Worm (Caenorhabditis elegans) whole organism, young adult: ENCODE results near the gene R02E4.3.

Experiments
- B0035.1 ChIP-seq: sonication (generic microtip); optimal IDR thresholded peaks from 2 replicates; lab custom pipeline; 2016; ENCODE audit warnings: missing genetic modification characterization, mild to moderate bottlenecking, missing compliant biosample characterization, missing genotype, missing genetic modification reagents
- B0336.3 ChIP-seq: fragments of 200-800 bp; sonication (Bioruptor generic); IDR thresholded peaks from 2 replicates; pipeline ENCODE4 v1.3.6; 2022; ENCODE audit warnings: missing genetic modification characterization, missing compliant biosample characterization
- F10E7.11 ChIP-seq: sonication (generic microtip); optimal IDR thresholded peaks from 2 replicates; lab custom pipeline; 2017; ENCODE audit warnings: mild to moderate bottlenecking, missing genetic modification characterization, moderate library complexity, missing compliant biosample characterization
- F22D6.2 ChIP-seq: sonication (generic microtip); optimal IDR thresholded peaks from 2 replicates; lab custom pipeline; 2016; ENCODE audit warnings: mild to moderate bottlenecking, missing genetic modification characterization, missing compliant biosample characterization
- F23B12.7 ChIP-seq: sonication (generic microtip); optimal IDR thresholded peaks from 2 replicates; lab custom pipeline; 2017; ENCODE audit warnings: missing genetic modification characterization, mild to moderate bottlenecking, missing compliant biosample characterization, antibody characterized with exemption, moderate library complexity; ENCODE audit not compliant: insufficient read depth
- Y67H2A.10 ChIP-seq: fragments of 200-800 bp; sonication (Bioruptor generic); conservative IDR thresholded peaks from 2 replicates; pipeline ENCODE4 v1.3.6; 2022; ENCODE audit warnings: missing genetic modification reagents, missing genetic modification characterization, missing compliant biosample characterization
- Y79H2A.3 ChIP-seq: fragments of 200-800 bp; sonication (Bioruptor generic); conservative IDR thresholded peaks from 2 replicates; pipeline ENCODE4 v1.3.6; 2022; ENCODE audit warnings: missing genetic modification reagents, missing genetic modification characterization, missing compliant biosample characterization
- ZK185.1 ChIP-seq: sonication (generic microtip); optimal IDR thresholded peaks from 2 replicates; lab custom pipeline; 2016; ENCODE audit warnings: mild to moderate bottlenecking, missing genetic modification characterization, missing compliant biosample characterization; ENCODE audit not compliant: poor library complexity, severe bottlenecking
- ama-1 ChIP-seq, 3 experiments: fragments of 150-350 bp in 1 of 3; sonication (generic microtip) in 2 of 3; optimal IDR thresholded peaks; 2 replicates each; lab custom pipeline; 2014 to 2018; ENCODE audit warnings: missing biosample characterization in 2 of 3, missing genetic modification characterization in 2 of 3, missing genetic modification reagents in 2 of 3
- aptf-3 ChIP-seq: fragments of 200-800 bp; sonication (Bioruptor generic); IDR thresholded peaks from 2 replicates; pipeline ENCODE4 v1.3.6; 2022; ENCODE audit warnings: missing genetic modification characterization, missing compliant biosample characterization
- athp-1 ChIP-seq: sonication (generic microtip); optimal IDR thresholded peaks from 2 replicates; lab custom pipeline; 2017; ENCODE audit warnings: mild to moderate bottlenecking, missing genetic modification characterization, missing compliant biosample characterization
- ceh-40 ChIP-seq: fragments of 200-800 bp; sonication (Bioruptor generic); IDR thresholded peaks from 2 replicates; pipeline ENCODE4 v1.3.6; 2022; ENCODE audit warnings: missing genetic modification characterization, missing compliant biosample characterization
- chd-7 ChIP-seq: sonication (generic microtip); optimal IDR thresholded peaks from 2 replicates; lab custom pipeline; 2016; ENCODE audit warnings: mild to moderate bottlenecking, missing genetic modification characterization, moderate library complexity, missing compliant biosample characterization
- dpl-1 ChIP-seq: fragments of 150-350 bp; optimal IDR thresholded peaks from 2 replicates; lab custom pipeline; 2014; ENCODE audit warnings: missing biosample characterization, missing genetic modification reagents, missing genetic modification characterization
- efl-1 ChIP-seq: fragments of 150-350 bp; optimal IDR thresholded peaks from 2 replicates; lab custom pipeline; 2014; ENCODE audit warnings: missing biosample characterization, missing genetic modification reagents, missing genetic modification characterization
- egl-18 ChIP-seq: fragments of 200-800 bp; sonication (Bioruptor generic); IDR thresholded peaks from 2 replicates; pipeline ENCODE4 v1.3.6; 2022; ENCODE audit warnings: missing genetic modification reagents, missing genetic modification characterization, missing compliant biosample characterization
- ets-4 ChIP-seq: fragments of 200-800 bp; sonication (Bioruptor generic); optimal IDR thresholded peaks from 2 replicates; lab custom pipeline; 2018; ENCODE audit warnings: mild to moderate bottlenecking, missing genetic modification characterization, missing compliant biosample characterization
- fkh-3 ChIP-seq: sonication (generic microtip); optimal IDR thresholded peaks from 2 replicates; lab custom pipeline; 2016; ENCODE audit warnings: mild to moderate bottlenecking, missing genetic modification characterization, missing compliant biosample characterization
- hlh-26 ChIP-seq: fragments of 200-800 bp; sonication (Bioruptor generic); conservative IDR thresholded peaks from 2 replicates; pipeline ENCODE4 v1.3.6; 2022; ENCODE audit warnings: missing genetic modification reagents, missing genetic modification characterization, missing compliant biosample characterization
- hmg-20 ChIP-seq: fragments of 200-800 bp; sonication (Bioruptor generic); IDR thresholded peaks from 2 replicates; pipeline ENCODE4 v1.3.6; 2022; ENCODE audit warnings: missing genetic modification reagents, missing genetic modification characterization, missing compliant biosample characterization
- hrde-1 ChIP-seq: sonication (generic microtip); optimal IDR thresholded peaks from 2 replicates; lab custom pipeline; 2016; ENCODE audit warnings: missing genetic modification characterization, mild to moderate bottlenecking, missing compliant biosample characterization, moderate library complexity, missing genotype, missing genetic modification reagents, borderline replicate concordance
- hsf-1 ChIP-seq: fragments of 200-800 bp; sonication (Bioruptor generic); IDR thresholded peaks from 2 replicates; pipeline ENCODE4 v1.3.6; 2022; ENCODE audit warnings: missing genetic modification reagents, missing genetic modification characterization, missing compliant biosample characterization
- lin-26 ChIP-seq: fragments of 200-800 bp; sonication (Bioruptor generic); IDR thresholded peaks from 2 replicates; pipeline ENCODE4 v1.3.6; 2022; ENCODE audit warnings: missing genetic modification reagents, missing genetic modification characterization, missing compliant biosample characterization
- lin-54 ChIP-seq: fragments of 200-800 bp; sonication (Bioruptor generic); optimal IDR thresholded peaks from 2 replicates; lab custom pipeline; 2018; ENCODE audit warnings: mild to moderate bottlenecking, missing genetic modification characterization, missing compliant biosample characterization
- lsl-1 ChIP-seq: fragments of 200-800 bp; sonication (Bioruptor generic); optimal IDR thresholded peaks from 2 replicates; lab custom pipeline; 2018; ENCODE audit warnings: mild to moderate bottlenecking, missing genetic modification characterization, moderate library complexity, missing compliant biosample characterization
- madf-6 ChIP-seq: fragments of 200-800 bp; sonication (Bioruptor generic); IDR thresholded peaks from 2 replicates; pipeline ENCODE4 v1.3.6; 2022; ENCODE audit warnings: missing genetic modification reagents, missing genetic modification characterization, missing compliant biosample characterization
- nhr-27 ChIP-seq: fragments of 200-800 bp; sonication (Bioruptor generic); optimal IDR thresholded peaks from 2 replicates; lab custom pipeline; 2018; ENCODE audit warnings: mild to moderate bottlenecking, missing genetic modification characterization, moderate library complexity, missing compliant biosample characterization
- nhr-80 ChIP-seq: sonication (generic microtip); optimal IDR thresholded peaks from 2 replicates; lab custom pipeline; 2016; ENCODE audit warnings: missing genetic modification characterization, missing compliant biosample characterization
- nhr-90 ChIP-seq: sonication (generic microtip); optimal IDR thresholded peaks from 2 replicates; lab custom pipeline; 2016; ENCODE audit warnings: missing genotype, mild to moderate bottlenecking, missing genetic modification characterization, missing compliant biosample characterization
- pbrm-1 ChIP-seq: fragments of 200-800 bp; sonication (Bioruptor generic); IDR thresholded peaks from 2 replicates; pipeline ENCODE4 v1.3.6; 2022; ENCODE audit warnings: missing genetic modification reagents, missing genetic modification characterization, missing compliant biosample characterization
- sdz-38 ChIP-seq: sonication (generic microtip); optimal IDR thresholded peaks from 2 replicates; lab custom pipeline; 2016; ENCODE audit warnings: missing genotype, missing genetic modification characterization, missing compliant biosample characterization
- sea-2 ChIP-seq: fragments of 200-800 bp; sonication (Bioruptor generic); IDR thresholded peaks from 2 replicates; pipeline ENCODE4 v1.3.6; 2022; ENCODE audit warnings: missing genetic modification characterization, missing compliant biosample characterization
- somi-1 ChIP-seq: fragments of 200-800 bp; sonication (Bioruptor generic); optimal IDR thresholded peaks from 2 replicates; lab custom pipeline; 2018; ENCODE audit warnings: mild to moderate bottlenecking, missing genetic modification characterization, missing compliant biosample characterization
- ztf-25 ChIP-seq: fragments of 200-800 bp; sonication (Bioruptor generic); IDR thresholded peaks from 2 replicates; pipeline ENCODE4 v1.3.6; 2022; ENCODE audit warnings: missing genetic modification reagents, missing genetic modification characterization, missing compliant biosample characterization
- ztf-26 ChIP-seq: sonication (generic microtip); optimal IDR thresholded peaks from 2 replicates; lab custom pipeline; 2017; ENCODE audit warnings: missing genetic modification characterization, missing compliant biosample characterization

The R02E4.3 gene

DNA sequence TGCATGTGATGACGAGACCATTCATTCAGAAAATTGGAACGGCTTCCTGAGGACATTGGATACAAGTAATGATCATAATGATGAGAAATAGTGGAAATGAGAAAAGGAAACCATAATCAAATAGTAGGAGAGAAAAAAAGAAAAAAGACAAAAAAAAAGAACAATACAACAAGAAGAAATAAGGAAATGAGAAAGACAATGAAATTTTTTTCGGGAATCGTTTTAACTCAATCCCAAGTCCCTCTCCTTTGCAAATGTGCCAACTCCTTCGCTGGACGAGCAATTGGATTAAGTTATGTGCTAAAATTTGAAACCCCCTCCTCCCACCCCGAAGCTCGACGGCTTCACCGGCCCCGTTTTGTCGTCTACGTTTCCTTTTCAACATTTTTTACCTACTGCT is 13.0 kb downstream of the R02E4.3 start:
- TF ChIP-seq sdz-38 (tag; lab: Kevin White, UChicago) (no peak), ceh-40 (GFP tag; lab: Robert Waterston, UW) (no peak), B0035.1 (tag; lab: Kevin White, UChicago) (no peak), Y67H2A.10 (GFP tag; lab: Robert Waterston, UW) (no peak), F10E7.11 (no peak), nhr-80 (tag; lab: Kevin White, UChicago) (no peak), F23B12.7 (tag; lab: Kevin White, UChicago) (no peak), lin-26 (GFP tag; lab: Robert Waterston, UW) (no peak), lsl-1 (GFP tag; lab: Kevin White, UChicago) (no peak), ama-1 (optimal IDR thresholded peaks at IDR 0.05; lab: Kevin White, UChicago) (no peak), ama-1 (GFP tag; optimal IDR thresholded peaks at IDR 0.05; lab: Kevin White, UChicago) (no peak), sea-2 (GFP tag; lab: Robert Waterston, UW) (no peak), nhr-90 (tag; lab: Kevin White, UChicago) (no peak)

DNA sequence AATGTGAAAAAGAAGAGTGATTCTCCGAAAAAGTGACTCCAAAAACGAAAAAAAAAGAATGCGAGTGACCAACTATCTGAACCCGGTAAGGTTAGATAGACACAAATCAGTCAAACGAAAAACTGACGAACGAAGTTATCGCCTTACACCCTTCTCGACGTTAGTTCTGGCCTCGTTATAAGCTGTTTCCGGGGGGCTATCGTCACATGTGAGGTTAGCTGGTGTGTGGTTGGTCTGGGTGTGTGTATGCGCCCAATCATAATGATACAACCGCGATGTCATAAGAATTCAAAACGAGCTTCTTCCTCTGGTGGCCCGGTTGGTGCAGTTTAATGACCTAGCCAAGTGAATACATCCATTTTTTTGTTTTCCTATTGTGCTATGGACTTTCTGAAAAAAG is 16.4 kb downstream of the R02E4.3 start:
- TF ChIP-seq nhr-27 (tag; lab: Kevin White, UChicago) = no peak
- no peak for TF ChIP-seq hlh-26
- no peak for TF ChIP-seq Y79H2A.3 (GFP tag; lab: Robert Waterston, UW)
- TF ChIP-seq ets-4 (GFP tag; lab: Kevin White, UChicago) = no peak
- no peak for TF ChIP-seq F23B12.7 (tag; lab: Kevin White, UChicago)
- no peak for TF ChIP-seq B0035.1 (tag; lab: Kevin White, UChicago)
- TF ChIP-seq ZK185.1 (tag; lab: Kevin White, UChicago) = no peak
- no peak for TF ChIP-seq efl-1 (GFP tag; lab: Kevin White, UChicago)
- no peak for TF ChIP-seq hsf-1 (GFP tag; lab: Robert Waterston, UW)
- no peak for TF ChIP-seq madf-6 (GFP tag; lab: Robert Waterston, UW)
- no peak for TF ChIP-seq ztf-26 (tag; lab: Kevin White, UChicago)
- TF ChIP-seq lin-54 (GFP tag; lab: Kevin White, UChicago) = no peak

DNA sequence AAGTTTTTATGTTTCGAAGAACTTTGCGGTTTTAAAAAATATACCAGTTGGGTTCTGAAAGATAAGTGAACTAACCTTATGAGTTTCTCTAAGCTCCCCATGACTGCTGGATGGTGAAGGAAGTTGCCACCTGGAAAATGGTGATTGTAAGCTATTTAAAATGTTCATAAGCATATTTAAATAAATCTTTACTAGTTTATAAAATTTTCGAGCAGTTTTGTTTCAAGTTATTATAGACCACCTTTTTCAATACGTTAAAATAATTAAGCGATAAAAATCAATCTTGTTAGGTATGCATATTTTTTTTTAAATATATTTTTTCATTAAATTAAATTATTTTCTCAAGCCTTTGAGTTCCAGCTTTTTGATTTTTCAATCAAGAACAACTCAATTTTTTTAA is 22.7 kb downstream of the R02E4.3 start, which contains the start of gene T06F4.1:
TSS of gene T06F4.1 (minus strand) at position 101 of the 400 bp plus-strand sequence.
- TF ChIP-seq pbrm-1 (GFP tag; lab: Robert Waterston, UW) (no peak), athp-1 (no peak), dpl-1 (no peak), F23B12.7 (tag; lab: Kevin White, UChicago) (no peak)

DNA sequence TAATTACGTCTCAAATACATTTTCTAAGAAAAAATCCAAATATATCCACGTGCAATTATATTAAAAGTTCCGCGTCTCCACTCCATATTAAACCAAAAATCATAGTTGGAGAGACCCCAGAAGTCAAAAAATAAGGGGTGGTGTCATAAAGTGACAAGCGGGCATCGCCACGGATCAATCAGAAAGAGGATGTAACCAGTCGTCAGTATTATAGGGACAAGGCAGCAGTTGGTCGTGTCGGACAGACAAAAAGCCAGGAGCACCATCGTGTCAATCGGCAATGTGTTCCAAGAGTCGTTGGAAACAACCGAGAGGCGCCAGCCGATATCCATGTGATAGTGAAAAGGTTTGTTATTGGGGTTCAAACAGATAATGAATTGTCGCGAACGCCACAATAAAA is 26.0 kb downstream of the R02E4.3 start:
- no peak for TF ChIP-seq chd-7 (tag; lab: Kevin White, UChicago)
- TF ChIP-seq aptf-3 (GFP tag; lab: Robert Waterston, UW) = no peak
- no peak for TF ChIP-seq hmg-20
- no peak for TF ChIP-seq Y79H2A.3 (GFP tag; lab: Robert Waterston, UW)
- TF ChIP-seq somi-1 (GFP tag; lab: Kevin White, UChicago) = no peak
- TF ChIP-seq ztf-25 (GFP tag; lab: Robert Waterston, UW) = no peak
- no peak for TF ChIP-seq pbrm-1 (GFP tag; lab: Robert Waterston, UW)
- TF ChIP-seq F22D6.2 (tag; lab: Kevin White, UChicago) = no peak
- no peak for TF ChIP-seq hrde-1 (tag; lab: Kevin White, UChicago)
- no peak for TF ChIP-seq B0336.3 (GFP tag; lab: Robert Waterston, UW)
- TF ChIP-seq egl-18 (GFP tag; lab: Robert Waterston, UW) = no peak
- no peak for TF ChIP-seq fkh-3 (tag; lab: Kevin White, UChicago)
- TF ChIP-seq, all 124 proteins: peak for 0
